Worm (Caenorhabditis elegans): ENCODE measurements around the gene F17E9.15.

DNA sequence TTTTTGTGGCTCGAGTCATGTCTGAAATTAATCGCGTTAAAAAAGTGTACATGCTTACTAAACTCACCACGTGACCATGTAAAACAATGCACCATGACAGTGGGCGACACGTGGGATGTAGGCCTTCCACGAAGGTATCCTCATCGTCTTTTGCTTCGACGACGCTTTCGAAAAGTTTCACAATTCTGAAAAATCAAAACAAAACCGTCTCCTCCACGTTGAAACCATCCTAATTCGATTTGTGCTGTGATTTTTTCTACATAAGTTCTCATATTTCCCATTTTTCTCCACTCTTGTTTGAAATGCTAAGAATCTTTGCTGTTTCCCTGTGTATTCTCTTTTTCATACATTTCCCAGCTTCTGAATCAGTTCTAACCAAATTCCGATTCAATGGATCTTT, 7.4 kb downstream of the F17E9.15 start, which contains the start of gene F17E9.3:
- TF ChIP-seq unc-98 (GFP tag; IDR thresholded peaks at IDR 0.05) (no peak), ceh-82 (tag; optimal IDR thresholded peaks at IDR 0.05) (no peak), tbx-2 (tag; optimal IDR thresholded peaks at IDR 0.05) (no peak), fkh-10 (GFP tag; optimal IDR thresholded peaks at IDR 0.05) (no peak), fos-1 (tag; optimal IDR thresholded peaks at IDR 0.05) (no peak)

Measured in whole organism, L1 larva.